Worm (Caenorhabditis elegans): Measurements from ENCODE around the gene F28D1.6.

Gene F28D1.6

DNA sequence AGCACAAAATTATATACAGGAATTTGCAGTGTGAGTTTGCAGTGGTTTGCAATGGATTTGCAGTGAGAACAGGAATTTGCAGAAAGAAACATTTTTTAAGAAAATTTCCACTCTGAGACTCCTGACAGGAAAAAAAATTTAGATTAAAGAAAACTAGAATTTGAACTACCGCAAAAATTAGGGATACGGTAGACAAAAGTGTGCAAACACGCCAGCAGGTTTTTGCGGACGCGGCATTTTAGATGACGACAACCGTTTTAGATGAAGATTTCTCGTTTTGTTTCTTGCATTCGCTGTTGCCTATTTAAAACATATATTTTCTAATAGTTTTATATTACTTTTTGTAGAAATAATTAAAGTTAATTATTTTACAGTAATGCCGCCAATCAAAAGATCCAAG, 13.1 kb downstream of the F28D1.6 start, which contains the start of gene wdr-46 (continued):
- no peak for TF ChIP-seq tbx-7 (tag; optimal IDR thresholded peaks at IDR 0.05)
- no peak for TF ChIP-seq ztf-16 (tag; optimal IDR thresholded peaks at IDR 0.05)
- no peak for TF ChIP-seq nhr-232 (tag; optimal IDR thresholded peaks at IDR 0.05)
- no peak for TF ChIP-seq lim-6 (tag; optimal IDR thresholded peaks at IDR 0.05)
- no peak for TF ChIP-seq sox-2 (GFP tag; IDR thresholded peaks at IDR 0.05)

ce11 chrIV:12371340-12371739, 13.6 kb downstream of the F28D1.6 start:
- TF ChIP-seq C38D4.7 (GFP tag; optimal IDR thresholded peaks at IDR 0.05) (no peak), elt-2 (tag; optimal IDR thresholded peaks at IDR 0.05) (no peak), lin-11 (tag; optimal IDR thresholded peaks at IDR 0.05) (no peak), unc-86 (tag; optimal IDR thresholded peaks at IDR 0.05) (no peak), C08G9.2 (tag; optimal IDR thresholded peaks at IDR 0.05) (no peak), unc-3 (GFP tag; conservative IDR thresholded peaks at IDR 0.05) (no peak), unc-3 (tag; optimal IDR thresholded peaks at IDR 0.05) (no peak), ceh-14 (tag; optimal IDR thresholded peaks at IDR 0.05) (no peak), rnt-1 (tag; optimal IDR thresholded peaks at IDR 0.05) (no peak), ceh-34 (tag; optimal IDR thresholded peaks at IDR 0.05) (no peak), ceh-18 (tag; optimal IDR thresholded peaks at IDR 0.05) (no peak), sdc-2 (tag; optimal IDR thresholded peaks at IDR 0.05) (no peak)

ce11 chrIV:12366571-12366970, 18.4 kb downstream of the F28D1.6 start:
- no peak for TF ChIP-seq ceh-18 (tag; optimal IDR thresholded peaks at IDR 0.05)
- peak; percentile 34 for TF ChIP-seq rnt-1 (tag; optimal IDR thresholded peaks at IDR 0.05)

ce11 chrIV:12364964-12365363, 20.0 kb downstream of the F28D1.6 start:
- TF ChIP-seq hlh-6 (tag; optimal IDR thresholded peaks at IDR 0.05) (peak; percentile 9), sdc-2 (tag; optimal IDR thresholded peaks at IDR 0.05) (peak; percentile 2), C08G9.2 (tag; optimal IDR thresholded peaks at IDR 0.05) (peak; percentile 5), ceh-9 (tag; optimal IDR thresholded peaks at IDR 0.05) (no peak)

- no peak for TF ChIP-seq ceh-14 (tag; optimal IDR thresholded peaks at IDR 0.05)
- TF ChIP-seq ceh-30 (tag; optimal IDR thresholded peaks at IDR 0.05) = no peak
- no peak for TF ChIP-seq ceh-48 (tag; optimal IDR thresholded peaks at IDR 0.05)
- TF ChIP-seq ceh-2 (tag; optimal IDR thresholded peaks at IDR 0.05) = no peak
- TF ChIP-seq fkh-10 (GFP tag; optimal IDR thresholded peaks at IDR 0.05) = no peak
- TF ChIP-seq pha-4 (tag; optimal IDR thresholded peaks at IDR 0.05) = no peak
- TF ChIP-seq pha-2 (tag; optimal IDR thresholded peaks at IDR 0.05) = no peak
- TF ChIP-seq dmd-4 (tag; optimal IDR thresholded peaks at IDR 0.05; ENCODE audit: borderline replicate concordance) = no peak
- TF ChIP-seq unc-3 (GFP tag; conservative IDR thresholded peaks at IDR 0.05) = no peak
- TF ChIP-seq unc-3 (tag; optimal IDR thresholded peaks at IDR 0.05) = no peak
- no peak for TF ChIP-seq ceh-22 (tag; optimal IDR thresholded peaks at IDR 0.05)
- no peak for TF ChIP-seq sox-4 (tag; optimal IDR thresholded peaks at IDR 0.05)
These were observed 23.4 kb downstream of the F28D1.6 start, which contains the start of the genes ccr-4 and ZC518.8 for ce11 chrIV:12361392-12362092. Gene ccr-4 (plus strand): TSS chrIV:12361542. Gene ZC518.8 (minus strand): TSS chrIV:12361908.

DNA sequence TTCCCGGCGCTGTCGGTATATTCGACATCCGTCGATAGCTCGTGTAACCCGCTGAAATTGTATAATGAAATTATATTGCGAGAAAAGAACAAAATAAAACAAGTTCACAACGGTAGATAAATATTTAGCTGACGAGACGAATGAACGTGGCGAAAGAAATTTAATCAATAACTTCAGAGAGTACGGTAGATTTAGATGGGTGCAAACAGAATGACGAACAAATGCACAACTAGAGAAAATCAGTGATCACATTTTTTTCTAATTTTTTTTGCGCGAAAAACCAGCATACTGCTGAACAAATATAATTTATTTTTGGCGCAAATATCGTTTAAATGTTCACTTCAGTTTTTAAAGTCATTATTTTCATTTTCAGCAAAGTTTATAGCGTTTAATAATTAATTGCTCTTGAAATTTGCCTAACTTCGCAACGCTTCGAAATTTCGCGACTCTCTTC, 24.2 kb downstream of the F28D1.6 start, which contains the start of gene sec-24.2:
Gene sec-24.2 (minus strand): TSS at position 51 of the 454 bp plus-strand sequence.
- no peak for TF ChIP-seq unc-55 (GFP tag; optimal IDR thresholded peaks at IDR 0.05)
- TF ChIP-seq syd-9 (tag; optimal IDR thresholded peaks at IDR 0.05) = no peak
- no peak for TF ChIP-seq ceh-2 (tag; optimal IDR thresholded peaks at IDR 0.05)
- TF ChIP-seq T23F11.4 (GFP tag; optimal IDR thresholded peaks at IDR 0.05) = no peak
- TF ChIP-seq ceh-18 (tag; optimal IDR thresholded peaks at IDR 0.05) = no peak
- no peak for TF ChIP-seq ceh-45 (GFP tag; IDR thresholded peaks at IDR 0.05)
- no peak for TF ChIP-seq tbx-7 (tag; optimal IDR thresholded peaks at IDR 0.05)
- TF ChIP-seq eyg-1 (tag; optimal IDR thresholded peaks at IDR 0.05) = no peak
- TF ChIP-seq ceh-19 (GFP tag; optimal IDR thresholded peaks at IDR 0.05) = no peak
- TF ChIP-seq dve-1 (tag; optimal IDR thresholded peaks at IDR 0.05) = no peak
